Fruit fly (Drosophila melanogaster) whole organism, embryonic: ENCODE results near the gene CG11470.

Experiments
- Awh ChIP-seq: fragments of 200-800 bp; sonication (Bioruptor generic); IDR thresholded peaks from 2 replicates; pipeline ENCODE4, ENCODE4 v1.3.6; 2022; ENCODE audit warnings: missing biosample characterization, missing genetic modification characterization
- CG11456 ChIP-seq: fragments of 200-800 bp; sonication (Bioruptor generic); IDR thresholded peaks from 3 replicates; pipeline ENCODE4 v1.3.6; 2022; ENCODE audit warnings: missing biosample characterization, missing genetic modification characterization
- CG12236 ChIP-seq: fragments of 200-800 bp; sonication (Bioruptor generic); optimal IDR thresholded peaks from 2 replicates; lab custom pipeline; 2016; ENCODE audit warnings: missing biosample characterization, missing genetic modification characterization
- CG12659 ChIP-seq: fragments of 200-800 bp; sonication (Bioruptor generic); optimal IDR thresholded peaks from 3 replicates; lab custom pipeline; 2017; ENCODE audit warnings: mild to moderate bottlenecking, missing biosample characterization, missing genetic modification reagents, missing genetic modification characterization
- CG14710 ChIP-seq: fragments of 200-800 bp; sonication (Bioruptor generic); optimal IDR thresholded peaks from 3 replicates; lab custom pipeline; 2019; ENCODE audit warnings: missing biosample characterization, mild to moderate bottlenecking, missing genetic modification characterization, moderate library complexity
- CG15073 ChIP-seq: fragments of 200-800 bp; sonication (Bioruptor generic); optimal IDR thresholded peaks from 2 replicates; lab custom pipeline; 2016; ENCODE audit warnings: missing biosample characterization, missing genetic modification characterization
- CG1529 ChIP-seq: fragments of 200-800 bp; sonication (Bioruptor generic); optimal IDR thresholded peaks from 3 replicates; lab custom pipeline; 2018; ENCODE audit warnings: missing biosample characterization, missing genetic modification characterization
- CG1602 ChIP-seq: fragments of 200-800 bp; sonication (Bioruptor generic); optimal IDR thresholded peaks from 3 replicates; lab custom pipeline; 2016; ENCODE audit warnings: missing biosample characterization, missing genetic modification characterization
- CG16813 ChIP-seq: fragments of 200-800 bp; sonication (Bioruptor generic); IDR thresholded peaks from 3 replicates; pipeline ENCODE4 v1.3.6; 2022; ENCODE audit warnings: missing biosample characterization, missing genetic modification characterization; ENCODE audit not compliant: partially characterized antibody
- CG16863 ChIP-seq: fragments of 200-800 bp; sonication (Bioruptor generic); optimal IDR thresholded peaks from 3 replicates; lab custom pipeline; 2016; ENCODE audit warnings: missing biosample characterization, missing genetic modification characterization
- CG17186 ChIP-seq: fragments of 200-800 bp; sonication (Bioruptor generic); optimal IDR thresholded peaks from 3 replicates; lab custom pipeline; 2017; ENCODE audit warnings: missing biosample characterization, missing genetic modification reagents, missing genetic modification characterization
- CG18011 ChIP-seq: fragments of 200-800 bp; sonication (Bioruptor generic); optimal IDR thresholded peaks from 2 replicates; lab custom pipeline; 2017; ENCODE audit warnings: missing biosample characterization, missing genetic modification characterization, mild to moderate bottlenecking, moderate library complexity, missing genotype
- CG2712 ChIP-seq: fragments of 200-800 bp; optimal IDR thresholded peaks from 3 replicates; lab custom pipeline; 2019; ENCODE audit warnings: missing biosample characterization, mild to moderate bottlenecking, missing genetic modification characterization, moderate library complexity
- CG30403 ChIP-seq: fragments of 200-800 bp; sonication (Bioruptor generic); optimal IDR thresholded peaks from 3 replicates; lab custom pipeline; 2016; ENCODE audit warnings: missing biosample characterization, missing genetic modification characterization
- CG3065 ChIP-seq: fragments of 200-800 bp; sonication (Bioruptor generic); optimal IDR thresholded peaks from 2 replicates; lab custom pipeline; 2016; ENCODE audit warnings: missing biosample characterization, missing genetic modification characterization
- CG31365 ChIP-seq: fragments of 200-800 bp; sonication (Bioruptor generic); optimal IDR thresholded peaks from 2 replicates; lab custom pipeline; 2018; ENCODE audit warnings: missing biosample characterization, mild to moderate bottlenecking, missing genetic modification characterization
- CG3281 ChIP-seq: fragments of 200-800 bp; sonication (Bioruptor generic); optimal IDR thresholded peaks from 3 replicates; lab custom pipeline; 2017; ENCODE audit warnings: missing biosample characterization, mild to moderate bottlenecking, missing genetic modification characterization
- CG34376 ChIP-seq: fragments of 200-800 bp; sonication (Bioruptor generic); optimal IDR thresholded peaks from 2 replicates; lab custom pipeline; 2018; ENCODE audit warnings: missing biosample characterization, mild to moderate bottlenecking, missing genetic modification characterization
- CG6813 ChIP-seq: fragments of 200-800 bp; sonication (Bioruptor generic); optimal IDR thresholded peaks from 2 replicates; lab custom pipeline; 2017; ENCODE audit warnings: missing biosample characterization, missing genetic modification characterization, mild to moderate bottlenecking, moderate library complexity, missing genetic modification reagents
- CG7271 ChIP-seq: fragments of 200-800 bp; sonication (Bioruptor generic); optimal IDR thresholded peaks from 2 replicates; lab custom pipeline; 2018; ENCODE audit warnings: missing biosample characterization, mild to moderate bottlenecking, missing genetic modification characterization, moderate library complexity
- CG7745 ChIP-seq: fragments of 200-800 bp; sonication (Bioruptor generic); optimal IDR thresholded peaks from 2 replicates; lab custom pipeline; 2018; ENCODE audit warnings: missing biosample characterization, mild to moderate bottlenecking, missing genetic modification characterization, moderate library complexity
- CG9215 ChIP-seq: fragments of 200-800 bp; sonication (Bioruptor generic); IDR thresholded peaks from 2 replicates; pipeline ENCODE4 v1.3.6; 2022; ENCODE audit warnings: missing biosample characterization, missing genetic modification characterization
- D19A ChIP-seq: fragments of 200-800 bp; optimal IDR thresholded peaks from 3 replicates; lab custom pipeline; 2019; ENCODE audit warnings: missing biosample characterization, mild to moderate bottlenecking, missing genetic modification characterization, moderate library complexity
- Dip2 ChIP-seq: fragments of 200-800 bp; sonication (Bioruptor generic); IDR thresholded peaks from 2 replicates; pipeline ENCODE4 v1.3.6; 2022; ENCODE audit warnings: missing biosample characterization, missing genetic modification characterization
- Fer2 ChIP-seq: fragments of 200-800 bp; sonication (Bioruptor generic); optimal IDR thresholded peaks from 2 replicates; lab custom pipeline; 2018; ENCODE audit warnings: missing biosample characterization, mild to moderate bottlenecking, missing genetic modification characterization, moderate library complexity
- HLHmδ ChIP-seq: fragments of 200-800 bp; sonication (Bioruptor generic); optimal IDR thresholded peaks from 2 replicates; lab custom pipeline; 2018; ENCODE audit warnings: missing biosample characterization, mild to moderate bottlenecking, missing genetic modification characterization, moderate library complexity
- HmgD ChIP-seq: fragments of 200-800 bp; sonication (Bioruptor generic); optimal IDR thresholded peaks from 3 replicates; lab custom pipeline; 2016; ENCODE audit warnings: missing biosample characterization, missing genetic modification characterization
- Hmr ChIP-seq: fragments of 200-800 bp; sonication (Bioruptor generic); optimal IDR thresholded peaks from 3 replicates; lab custom pipeline; 2017; ENCODE audit warnings: mild to moderate bottlenecking, missing biosample characterization, missing genetic modification reagents, missing genetic modification characterization
- Lhr ChIP-seq: fragments of 200-800 bp; sonication (Bioruptor generic); optimal IDR thresholded peaks from 3 replicates; lab custom pipeline; 2017; ENCODE audit warnings: mild to moderate bottlenecking, missing biosample characterization, missing genetic modification reagents, missing genetic modification characterization
- Mes4 ChIP-seq: fragments of 200-800 bp; sonication (Bioruptor generic); optimal IDR thresholded peaks from 2 replicates; lab custom pipeline; 2016; ENCODE audit warnings: missing biosample characterization, missing genetic modification characterization
- Nf-YA ChIP-seq: fragments of 200-800 bp; sonication (Bioruptor generic); IDR thresholded peaks from 2 replicates; pipeline ENCODE4 v1.3.6; 2022; ENCODE audit warnings: missing biosample characterization, missing genetic modification characterization
- Oli ChIP-seq: fragments of 200-800 bp; sonication (Bioruptor generic); optimal IDR thresholded peaks from 2 replicates; lab custom pipeline; 2018; ENCODE audit warnings: missing biosample characterization, mild to moderate bottlenecking, missing genetic modification characterization, moderate library complexity
- amos ChIP-seq: fragments of 200-800 bp; sonication (Bioruptor generic); IDR thresholded peaks from 2 replicates; pipeline ENCODE4 v1.3.6; 2022; ENCODE audit warnings: missing biosample characterization, missing genetic modification characterization; ENCODE audit not compliant: partially characterized antibody
- bbx ChIP-seq: fragments of 200-800 bp; sonication (Bioruptor generic); IDR thresholded peaks from 2 replicates; pipeline ENCODE4 v1.3.6; 2022; ENCODE audit warnings: missing biosample characterization, missing genetic modification characterization; ENCODE audit not compliant: partially characterized antibody
- cad ChIP-seq: fragments of >200 bp; optimal IDR thresholded peaks from 2 replicates; lab custom pipeline; 2017; ENCODE audit warnings: missing biosample characterization, missing genetic modification characterization
- dmrt11E ChIP-seq: fragments of 200-800 bp; sonication (Bioruptor generic); optimal IDR thresholded peaks from 3 replicates; lab custom pipeline; 2018; ENCODE audit warnings: missing biosample characterization, mild to moderate bottlenecking, missing genetic modification characterization, moderate library complexity
- eyg ChIP-seq: fragments of 200-800 bp; sonication (Bioruptor generic); optimal IDR thresholded peaks from 3 replicates; lab custom pipeline; 2016; ENCODE audit warnings: missing biosample characterization, missing genetic modification characterization
- hbn ChIP-seq: fragments of 200-800 bp; sonication (Bioruptor generic); IDR thresholded peaks from 2 replicates; pipeline ENCODE4 v1.3.6; 2022; ENCODE audit warnings: missing biosample characterization, missing genetic modification characterization; ENCODE audit not compliant: partially characterized antibody
- lmd ChIP-seq: fragments of 200-800 bp; sonication (Bioruptor generic); IDR thresholded peaks from 2 replicates; pipeline ENCODE4 v1.3.6; 2022; ENCODE audit warnings: missing biosample characterization, missing genetic modification characterization
- nerfin-1 ChIP-seq: fragments of 200-800 bp; sonication (Bioruptor generic); optimal IDR thresholded peaks from 3 replicates; lab custom pipeline; 2019; ENCODE audit warnings: missing biosample characterization, mild to moderate bottlenecking, missing genetic modification characterization, moderate library complexity
- nerfin-2 ChIP-seq: fragments of 200-800 bp; sonication (Bioruptor generic); IDR thresholded peaks from 2 replicates; pipeline ENCODE4 v1.3.6; 2022; ENCODE audit warnings: missing biosample characterization, missing genetic modification characterization; ENCODE audit not compliant: partially characterized antibody
- nom ChIP-seq: fragments of 200-800 bp; sonication (Bioruptor generic); optimal IDR thresholded peaks from 2 replicates; lab custom pipeline; 2017; ENCODE audit warnings: missing biosample characterization, missing genetic modification characterization, mild to moderate bottlenecking, moderate library complexity, missing genetic modification reagents
- pros ChIP-seq: fragments of 200-800 bp; sonication (Bioruptor generic); optimal IDR thresholded peaks from 3 replicates; lab custom pipeline; 2019; ENCODE audit warnings: missing biosample characterization, mild to moderate bottlenecking, missing genetic modification characterization, moderate library complexity
- repo ChIP-seq: fragments of 200-800 bp; sonication (Bioruptor generic); optimal IDR thresholded peaks from 2 replicates; lab custom pipeline; 2016; ENCODE audit warnings: missing biosample characterization, missing genetic modification characterization
- schlank ChIP-seq: fragments of 200-800 bp; sonication (Bioruptor generic); optimal IDR thresholded peaks from 2 replicates; lab custom pipeline; 2018; ENCODE audit warnings: missing biosample characterization, mild to moderate bottlenecking, missing genetic modification characterization
- so ChIP-seq: fragments of 200-800 bp; sonication (Bioruptor generic); IDR thresholded peaks from 3 replicates; pipeline ENCODE4 v1.3.6; 2022; ENCODE audit warnings: missing biosample characterization, missing genetic modification characterization
- sqz ChIP-seq: fragments of 200-800 bp; sonication (Bioruptor generic); optimal IDR thresholded peaks from 3 replicates; lab custom pipeline; 2018; ENCODE audit warnings: missing biosample characterization, mild to moderate bottlenecking, missing genetic modification characterization
- tup ChIP-seq: fragments of 200-800 bp; sonication (Bioruptor generic); optimal IDR thresholded peaks from 2 replicates; lab custom pipeline; 2016; ENCODE audit warnings: missing biosample characterization, mild to moderate bottlenecking, missing genetic modification characterization, moderate library complexity
- unpg ChIP-seq: fragments of 200-800 bp; sonication (Bioruptor generic); optimal IDR thresholded peaks from 3 replicates; lab custom pipeline; 2018; ENCODE audit warnings: missing biosample characterization, mild to moderate bottlenecking, missing genetic modification characterization, moderate library complexity
- z ChIP-seq: fragments of 200-800 bp; sonication (Bioruptor generic); IDR thresholded peaks from 3 replicates; pipeline ENCODE4 v1.3.6; 2022; ENCODE audit warnings: missing biosample characterization, missing genetic modification characterization

Gene CG11470

dm6 chr3R:29556003-29556467 lies 33.5 kb downstream of the CG11470 start, which contains the start of gene Dr (continued):
- no peak for TF ChIP-seq Mes4 (GFP tag; lab: Kevin White, UChicago)
- TF ChIP-seq CG9215 (GFP tag; lab: Robert Waterston, UW), result no peak
- TF ChIP-seq nerfin-1, result peak; percentile 20
- no peak for TF ChIP-seq Oli (tag; lab: Kevin White, UChicago)
- TF ChIP-seq Dip2 (GFP tag; lab: Robert Waterston, UW), result no peak
- TF ChIP-seq lmd, result no peak
- no peak for TF ChIP-seq tup
- no peak for TF ChIP-seq nerfin-2 (GFP tag; lab: Robert Waterston, UW)
- TF ChIP-seq nom (GFP tag; lab: Kevin White, UChicago), result no peak
- peak; percentile 39; the same call in 1 of the 2 replicates for TF ChIP-seq bbx (GFP tag; lab: Robert Waterston, UW)
- no peak for TF ChIP-seq CG16813 (GFP tag; lab: Robert Waterston, UW)
- no peak for TF ChIP-seq CG30403
- TF ChIP-seq sqz (GFP tag; lab: Kevin White, UChicago), result peak; percentile 52
- TF ChIP-seq CG1529 (GFP tag; lab: Kevin White, UChicago), result no peak
- TF ChIP-seq CG7271, result peak; percentile 47
- no peak for TF ChIP-seq CG17186 (GFP tag; lab: Kevin White, UChicago)
- peak; percentile 19 for TF ChIP-seq repo
- no peak for TF ChIP-seq Fer2 (tag; lab: Kevin White, UChicago)
- TF ChIP-seq CG12236 (GFP tag; lab: Kevin White, UChicago), result no peak
- no peak for TF ChIP-seq CG18011
- 0 out of 2 replicates have a peak, but pooled peaks have one; percentile 25 for TF ChIP-seq amos (GFP tag; lab: Robert Waterston, UW)
- no peak for TF ChIP-seq CG1602 (GFP tag; lab: Kevin White, UChicago)
- no peak for TF ChIP-seq schlank (tag; lab: Kevin White, UChicago)
- peak; percentile 65 for TF ChIP-seq HLHmδ (GFP tag; lab: Kevin White, UChicago)
- no peak for TF ChIP-seq CG14710 (tag; lab: Kevin White, UChicago)
- TF ChIP-seq HmgD (GFP tag; lab: Kevin White, UChicago), result peak; percentile 79
- TF ChIP-seq CG12659 (GFP tag; lab: Kevin White, UChicago), result no peak
- TF ChIP-seq CG16863 (GFP tag; lab: Kevin White, UChicago), result no peak
- TF ChIP-seq Hmr, result no peak
- TF ChIP-seq cad (GFP tag; lab: Kevin White, UChicago), result peak; percentile 89
- no peak for TF ChIP-seq eyg (GFP tag; lab: Kevin White, UChicago)
- peak; percentile 47 for TF ChIP-seq hbn (GFP tag; lab: Robert Waterston, UW)
- TF ChIP-seq CG7745 (tag; lab: Kevin White, UChicago), result peak; percentile 37
- TF ChIP-seq unpg, result peak; percentile 25
- TF ChIP-seq D19A (tag; lab: Kevin White, UChicago), result peak; percentile 15
- TF ChIP-seq Lhr (GFP tag; lab: Kevin White, UChicago), result no peak
- no peak for TF ChIP-seq dmrt11E (tag; lab: Kevin White, UChicago)
- TF ChIP-seq Nf-YA (GFP tag; lab: Robert Waterston, UW), result peak; percentile 90
- no peak for TF ChIP-seq CG3065 (GFP tag; lab: Kevin White, UChicago)
- no peak for TF ChIP-seq CG15073 (GFP tag; lab: Kevin White, UChicago)
- TF ChIP-seq Awh, result no peak
- TF ChIP-seq CG2712 (tag; lab: Kevin White, UChicago), result peak; percentile 1
- peak; percentile 52; the same call in 1 of the 3 replicates for TF ChIP-seq z (GFP tag; lab: Robert Waterston, UW)
- no peak for TF ChIP-seq CG11456 (GFP tag; lab: Robert Waterston, UW)
- TF ChIP-seq pros, result peak; percentile 59
- TF ChIP-seq CG3281 (GFP tag; lab: Kevin White, UChicago), result no peak
- TF ChIP-seq CG34376 (GFP tag; lab: Kevin White, UChicago), result peak; percentile 25
- TF ChIP-seq CG6813 (GFP tag; lab: Kevin White, UChicago), result no peak
- TF ChIP-seq so (GFP tag; lab: Robert Waterston, UW), result peak; percentile 41; the same call in 1 of the 3 replicates
- TF ChIP-seq CG31365 (tag; lab: Kevin White, UChicago), result no peak
